Worm (Caenorhabditis elegans) whole organism, L3 larva: ENCODE results near the gene F01E11.20.

Experiments
- R02D3.7 ChIP-seq: fragments of 150-350 bp; optimal IDR thresholded peaks from 2 replicates; lab custom pipeline; 2014; ENCODE audit warnings: missing biosample characterization, missing genetic modification characterization
- ZK546.5 ChIP-seq: sonication (generic microtip); optimal IDR thresholded peaks from 2 replicates; lab custom pipeline; 2017; ENCODE audit warnings: missing biosample characterization, missing genetic modification characterization
- ama-1 ChIP-seq: fragments of 150-350 bp; optimal IDR thresholded peaks from 2 replicates; lab custom pipeline; 2018
- ceh-16 ChIP-seq: sonication (generic microtip); optimal IDR thresholded peaks from 2 replicates; lab custom pipeline; 2017; ENCODE audit warnings: missing biosample characterization, missing genetic modification characterization
- ceh-28 ChIP-seq: fragments of 150-350 bp; optimal IDR thresholded peaks from 2 replicates; lab custom pipeline; 2014; ENCODE audit warnings: missing biosample characterization, missing genetic modification reagents, missing genetic modification characterization
- ceh-82 ChIP-seq: fragments of 150-350 bp; optimal IDR thresholded peaks from 2 replicates; lab custom pipeline; 2014; ENCODE audit warnings: missing biosample characterization, missing genetic modification characterization
- daf-12 ChIP-seq: fragments of 150-350 bp; optimal IDR thresholded peaks from 2 replicates; lab custom pipeline; 2014; ENCODE audit warnings: missing biosample characterization, missing genetic modification reagents, missing genetic modification characterization
- egl-27 ChIP-seq: sonication (generic microtip); optimal IDR thresholded peaks from 4 replicates; lab custom pipeline; 2017; ENCODE audit warnings: missing biosample characterization, missing genetic modification reagents, missing genetic modification characterization
- egl-5 ChIP-seq: fragments of 150-350 bp; optimal IDR thresholded peaks from 2 replicates; lab custom pipeline; 2017; ENCODE audit warnings: missing biosample characterization, missing genetic modification reagents, missing genetic modification characterization, inconsistent platforms
- elt-1 ChIP-seq: fragments of 150-350 bp; optimal IDR thresholded peaks from 2 replicates; lab custom pipeline; 2014; ENCODE audit warnings: missing biosample characterization, missing genetic modification characterization
- elt-2 ChIP-seq: sonication (generic microtip); optimal IDR thresholded peaks from 2 replicates; lab custom pipeline; 2016; ENCODE audit warnings: missing genetic modification reagents, mild to moderate bottlenecking, missing genetic modification characterization, missing compliant biosample characterization
- elt-3 ChIP-seq, 3 experiments: fragments of 150-350 bp in 1 of 3; sonication (generic microtip) in 2 of 3; optimal IDR thresholded peaks; 2 replicates in 2 of 3; 4 replicates in 1 of 3; lab custom pipeline; 2014 to 2017; ENCODE audit warnings: missing biosample characterization in 3 of 3, missing genetic modification characterization in 3 of 3
- eor-1 ChIP-seq, 2 experiments: fragments of 150-350 bp; optimal IDR thresholded peaks; 2 replicates each; lab custom pipeline; 2014 to 2018; ENCODE audit warnings: missing biosample characterization in 2 of 2, missing genetic modification characterization in 2 of 2
- hmg-11 ChIP-seq: sonication (generic microtip); optimal IDR thresholded peaks from 2 replicates; lab custom pipeline; 2016; ENCODE audit warnings: missing genetic modification characterization, missing compliant biosample characterization
- jun-1 ChIP-seq: fragments of 150-350 bp; optimal IDR thresholded peaks from 2 replicates; lab custom pipeline; 2014; ENCODE audit warnings: missing biosample characterization, missing genetic modification reagents, missing genetic modification characterization
- lin-15B ChIP-seq: fragments of 150-350 bp; optimal IDR thresholded peaks from 2 replicates; lab custom pipeline; 2014; ENCODE audit warnings: missing biosample characterization, missing genetic modification characterization
- lsy-12 ChIP-seq: sonication (generic microtip); optimal IDR thresholded peaks from 2 replicates; lab custom pipeline; 2016; ENCODE audit warnings: mild to moderate bottlenecking, missing genetic modification characterization, missing compliant biosample characterization
- mdl-1 ChIP-seq: fragments of 150-350 bp; optimal IDR thresholded peaks from 2 replicates; lab custom pipeline; 2014; ENCODE audit warnings: missing biosample characterization, missing genetic modification characterization
- mml-1 ChIP-seq: fragments of 150-350 bp; sonication (generic microtip); optimal IDR thresholded peaks from 3 replicates; lab custom pipeline; 2014; ENCODE audit warnings: missing biosample characterization, missing genetic modification characterization
- nfya-1 ChIP-seq: sonication (generic microtip); optimal IDR thresholded peaks from 2 replicates; lab custom pipeline; 2017; ENCODE audit warnings: missing genetic modification characterization, mild to moderate bottlenecking, missing compliant biosample characterization, antibody characterized with exemption, moderate library complexity; ENCODE audit not compliant: insufficient read depth
- nhr-11 ChIP-seq: fragments of 150-350 bp; optimal IDR thresholded peaks from 2 replicates; lab custom pipeline; 2014; ENCODE audit warnings: missing biosample characterization, missing genetic modification characterization
- nhr-12 ChIP-seq: fragments of 150-350 bp; optimal IDR thresholded peaks from 2 replicates; lab custom pipeline; 2014; ENCODE audit warnings: missing biosample characterization, missing genetic modification characterization
- nhr-23 ChIP-seq: fragments of 150-350 bp; optimal IDR thresholded peaks from 2 replicates; lab custom pipeline; 2014; ENCODE audit warnings: missing biosample characterization, missing genetic modification reagents, missing genetic modification characterization
- nhr-25 ChIP-seq: sonication (generic microtip); optimal IDR thresholded peaks from 2 replicates; lab custom pipeline; 2017; ENCODE audit warnings: missing biosample characterization, missing genetic modification characterization
- nhr-67 ChIP-seq: fragments of 150-350 bp; optimal IDR thresholded peaks from 2 replicates; lab custom pipeline; 2014; ENCODE audit warnings: missing biosample characterization, missing genetic modification characterization
- nhr-76 ChIP-seq: fragments of 150-350 bp; sonication (generic microtip); optimal IDR thresholded peaks from 5 replicates; lab custom pipeline; 2014; ENCODE audit warnings: missing biosample characterization, missing genetic modification characterization
- nhr-77 ChIP-seq: fragments of 150-350 bp; optimal IDR thresholded peaks from 2 replicates; lab custom pipeline; 2014; ENCODE audit warnings: missing biosample characterization, missing genetic modification characterization
- pha-4 ChIP-seq: fragments of 150-350 bp; optimal IDR thresholded peaks from 2 replicates; lab custom pipeline; 2014; ENCODE audit warnings: missing biosample characterization, missing genetic modification reagents, missing genetic modification characterization
- sea-2 ChIP-seq: fragments of 150-350 bp; sonication (generic microtip); optimal IDR thresholded peaks from 4 replicates; lab custom pipeline; 2014; ENCODE audit warnings: missing biosample characterization, missing genetic modification reagents, missing genetic modification characterization
- skn-1 ChIP-seq: fragments of 150-350 bp; optimal IDR thresholded peaks from 2 replicates; lab custom pipeline; 2014; ENCODE audit warnings: missing biosample characterization, missing genetic modification characterization
- snpc-4 ChIP-seq: fragments of 150-350 bp; optimal IDR thresholded peaks from 2 replicates; lab custom pipeline; 2014; ENCODE audit warnings: missing biosample characterization, missing genetic modification characterization
- tbx-2 ChIP-seq: sonication (generic microtip); optimal IDR thresholded peaks from 2 replicates; lab custom pipeline; 2016; ENCODE audit warnings: mild to moderate bottlenecking, missing genetic modification characterization, missing compliant biosample characterization
- unc-39 ChIP-seq: sonication (generic microtip); optimal IDR thresholded peaks from 4 replicates; lab custom pipeline; 2017; ENCODE audit warnings: missing biosample characterization, missing genetic modification characterization
- unc-62 ChIP-seq: fragments of 150-350 bp; sonication (generic microtip); optimal IDR thresholded peaks from 4 replicates; lab custom pipeline; 2014; ENCODE audit warnings: missing biosample characterization, missing genetic modification reagents, missing genetic modification characterization
- zag-1 ChIP-seq: fragments of 150-350 bp; optimal IDR thresholded peaks from 2 replicates; lab custom pipeline; 2014; ENCODE audit warnings: missing biosample characterization, missing genetic modification characterization
- ztf-11 ChIP-seq: fragments of 150-350 bp; optimal IDR thresholded peaks from 2 replicates; lab custom pipeline; 2014; ENCODE audit warnings: missing biosample characterization, missing genetic modification characterization
- ztf-4 ChIP-seq: fragments of 150-350 bp; optimal IDR thresholded peaks from 2 replicates; lab custom pipeline; 2014; ENCODE audit warnings: missing biosample characterization, missing genetic modification characterization

Gene F01E11.20

DNA sequence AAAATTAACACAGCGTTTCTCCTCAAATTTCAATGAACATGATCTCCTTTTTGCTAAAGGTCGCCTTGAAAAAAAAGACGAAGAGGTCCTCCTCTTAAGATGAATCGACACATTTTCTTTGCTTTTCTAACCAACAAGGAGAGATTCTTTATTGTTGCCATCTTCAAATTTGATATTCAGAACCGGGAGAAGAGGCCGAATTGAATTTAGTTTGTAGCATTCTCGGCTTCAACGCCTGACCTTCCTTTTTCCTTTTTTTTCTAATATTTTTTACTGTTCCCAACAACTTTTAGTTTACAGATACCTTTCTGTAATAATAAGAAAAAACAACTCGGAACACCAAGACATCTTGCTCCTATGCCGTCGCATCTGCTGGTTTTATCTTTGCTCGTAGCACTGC is 23.4 kb upstream of the F01E11.20 start, which contains the start of gene cah-5:
Gene cah-5 (plus strand): TSS at position 301 of the 400 bp plus-strand sequence.
- no peak for TF ChIP-seq nhr-11 (tag; lab: Kevin White, UChicago)
- TF ChIP-seq skn-1 (tag; lab: Kevin White, UChicago), result no peak
- no peak for TF ChIP-seq ceh-82 (tag; lab: Kevin White, UChicago)
- TF ChIP-seq ama-1, result no peak
- no peak for TF ChIP-seq daf-12
- no peak for TF ChIP-seq nhr-77 (tag; lab: Kevin White, UChicago)
- no peak for TF ChIP-seq nhr-23
- TF ChIP-seq ztf-4 (tag; lab: Kevin White, UChicago), result no peak
- TF ChIP-seq unc-39 (tag; lab: Kevin White, UChicago), result no peak
- TF ChIP-seq jun-1 (tag; lab: Kevin White, UChicago), result no peak
- TF ChIP-seq pha-4 (tag; lab: Kevin White, UChicago), result no peak
- TF ChIP-seq ztf-11 (tag; lab: Kevin White, UChicago), result no peak
- no peak for TF ChIP-seq tbx-2 (tag; lab: Kevin White, UChicago)
- no peak for TF ChIP-seq hmg-11 (tag; lab: Kevin White, UChicago)
- no peak for TF ChIP-seq nhr-12
- no peak for TF ChIP-seq R02D3.7
- TF ChIP-seq mml-1 (tag; lab: Kevin White, UChicago), result no peak
- TF ChIP-seq ZK546.5 (tag; lab: Kevin White, UChicago), result no peak
- TF ChIP-seq elt-2, result no peak

DNA sequence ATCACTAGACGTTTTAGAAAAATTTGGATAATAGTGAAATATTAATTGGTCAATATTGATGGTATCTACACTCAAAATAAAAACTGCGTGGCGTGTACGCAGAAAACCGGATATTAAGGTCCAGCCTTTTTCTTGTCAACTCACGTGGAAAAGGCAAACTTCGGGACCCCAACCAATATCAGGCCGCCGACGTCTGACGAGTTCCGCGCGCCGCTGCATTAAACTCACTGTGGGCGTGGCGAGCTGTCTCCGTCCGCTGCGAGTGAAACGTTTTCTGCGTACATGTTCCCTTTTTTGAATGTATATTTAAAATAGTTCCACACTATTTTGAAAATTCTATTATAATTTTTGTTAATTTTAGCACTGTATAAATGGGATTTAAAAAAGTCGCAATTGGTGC is 9.6 kb upstream of the F01E11.20 start:
- TF ChIP-seq nhr-67 (tag; lab: Kevin White, UChicago) (no peak), snpc-4 (tag; lab: Kevin White, UChicago) (peak; percentile 6), zag-1 (no peak), R02D3.7 (no peak), elt-1 (no peak)

DNA sequence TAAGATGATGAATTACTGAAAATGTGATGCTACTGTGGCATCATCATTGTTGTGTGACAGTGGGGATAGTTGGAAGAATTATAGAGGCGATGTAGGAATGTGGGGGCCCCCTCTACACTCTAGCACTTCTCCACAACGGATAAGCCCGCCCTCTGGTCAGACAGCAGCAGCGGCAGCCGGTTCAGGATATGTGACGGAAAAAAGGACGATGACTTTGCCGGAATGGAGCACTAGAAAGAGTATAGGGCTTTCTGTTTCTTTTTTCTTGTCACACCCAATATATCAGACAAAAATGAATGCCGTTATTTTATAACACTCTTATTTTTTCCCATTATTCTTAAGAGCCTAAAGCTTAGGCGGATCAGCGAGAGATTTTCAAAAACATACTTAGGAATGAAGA is 9.1 kb upstream of the F01E11.20 start, which contains the start of gene tyra-2:
Gene tyra-2 (minus strand): TSS at position 101 of the 400 bp plus-strand sequence.
- TF ChIP-seq mdl-1 (tag; lab: Kevin White, UChicago) (no peak), elt-1 (no peak), snpc-4 (tag; lab: Kevin White, UChicago) (no peak), nhr-25 (no peak), egl-27 (no peak), egl-5 (tag; lab: Kevin White, UChicago) (no peak), zag-1 (no peak), hmg-11 (tag; lab: Kevin White, UChicago) (no peak), ceh-28 (tag; lab: Kevin White, UChicago) (no peak), nfya-1 (tag; lab: Kevin White, UChicago) (no peak), ceh-82 (tag; lab: Kevin White, UChicago) (no peak), unc-62 (GFP tag; lab: Kevin White, UChicago) (no peak), ztf-11 (tag; lab: Kevin White, UChicago) (no peak)
- TF ChIP-seq, all 47 proteins: peak for 0

DNA sequence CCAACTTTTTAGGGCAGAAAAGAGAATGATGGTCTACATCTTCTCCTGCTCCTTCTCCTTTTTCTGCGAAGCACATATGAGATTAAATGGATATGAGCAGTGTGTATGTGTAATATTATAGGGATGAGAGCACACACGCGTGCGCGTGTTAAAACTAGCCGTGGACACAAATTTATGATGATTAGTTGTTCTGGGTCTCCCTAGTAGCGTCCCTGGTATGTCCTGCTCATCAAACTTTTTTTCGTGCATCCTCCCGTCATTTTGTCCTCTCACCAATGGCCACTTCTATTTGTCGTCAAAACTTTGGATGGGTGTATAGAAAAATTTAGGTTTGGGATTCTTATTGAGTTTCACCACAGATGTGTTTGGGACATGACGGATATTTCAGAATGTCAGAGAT is 5.6 kb upstream of the F01E11.20 start:
- TF ChIP-seq elt-1 (no peak), daf-12 (no peak), nhr-76 (tag; lab: Kevin White, UChicago) (no peak), unc-39 (tag; lab: Kevin White, UChicago) (no peak), nhr-11 (tag; lab: Kevin White, UChicago) (no peak), elt-3 (tag; optimal IDR thresholded peaks at IDR 0.05; lab: Kevin White, UChicago) (no peak), nfya-1 (tag; lab: Kevin White, UChicago) (no peak), nhr-25 (no peak), eor-1 (tag; optimal IDR thresholded peaks at IDR 0.05; lab: Kevin White, UChicago) (no peak), pha-4 (tag; lab: Kevin White, UChicago) (no peak), ztf-4 (tag; lab: Kevin White, UChicago) (no peak), zag-1 (no peak), nhr-12 (no peak), lsy-12 (tag; lab: Kevin White, UChicago) (no peak), ceh-82 (tag; lab: Kevin White, UChicago) (no peak), snpc-4 (tag; lab: Kevin White, UChicago) (no peak)
- TF ChIP-seq, all 47 proteins: peak for 0

DNA sequence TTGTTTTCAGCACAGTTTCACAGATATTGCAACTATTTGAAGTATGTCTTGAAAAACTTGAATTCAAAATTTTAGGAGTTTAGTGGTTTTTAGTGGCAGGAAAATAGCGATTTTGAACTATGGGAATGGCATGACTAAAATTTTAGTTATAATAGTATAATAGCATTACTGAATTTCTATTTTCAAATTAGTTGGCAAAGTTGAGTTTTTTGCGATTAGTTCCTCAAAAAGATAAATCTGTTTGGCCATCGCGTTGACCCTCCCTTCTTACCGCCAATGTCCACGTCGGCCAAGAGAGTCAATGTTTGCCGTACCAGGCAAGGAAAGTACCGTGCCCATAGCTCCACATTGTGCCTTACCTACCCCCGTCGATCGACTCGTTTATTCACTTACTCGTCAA is 4.9 kb downstream of the F01E11.20 start, which contains the start of gene ugt-57:
Gene ugt-57 (plus strand): TSS at position 301 of the 400 bp plus-strand sequence.
- TF ChIP-seq elt-1 (no peak), elt-3 (tag; optimal IDR thresholded peaks at IDR 0.05; lab: Kevin White, UChicago) (no peak), ztf-4 (tag; lab: Kevin White, UChicago) (no peak), lsy-12 (tag; lab: Kevin White, UChicago) (no peak), nhr-67 (tag; lab: Kevin White, UChicago) (no peak), ceh-16 (no peak), mml-1 (tag; lab: Kevin White, UChicago) (no peak), nhr-76 (tag; lab: Kevin White, UChicago) (no peak), R02D3.7 (no peak), nhr-77 (tag; lab: Kevin White, UChicago) (no peak), ama-1 (no peak), mdl-1 (tag; lab: Kevin White, UChicago) (no peak), sea-2 (GFP tag; lab: Kevin White, UChicago) (no peak), lin-15B (tag; lab: Kevin White, UChicago) (no peak)
- TF ChIP-seq, all 47 proteins: peak for 0
